Fruit fly (Drosophila melanogaster): ENCODE data around the gene Cyp9f3.

DNA sequence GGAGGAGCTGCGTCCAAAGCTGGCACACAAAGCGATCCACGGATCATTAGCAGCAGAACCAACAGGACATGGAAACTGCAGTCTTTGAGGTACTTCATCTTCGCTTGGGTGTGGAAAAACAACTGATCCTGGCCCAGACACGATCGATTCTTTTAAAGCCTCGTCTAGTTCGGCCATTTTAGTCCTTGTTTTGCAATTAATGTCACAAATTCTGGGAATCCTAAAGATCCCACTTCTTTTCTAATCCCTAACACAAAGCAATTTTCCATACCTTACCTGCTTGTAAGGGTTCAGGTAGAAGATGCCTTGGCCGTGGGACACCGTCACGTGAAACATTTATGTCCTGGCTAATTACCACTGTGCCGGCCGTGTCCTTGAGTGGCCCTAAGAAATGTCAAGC is 16.2 kb downstream of the Cyp9f3 start, which contains the start of gene CG10035:
- TF ChIP-seq CG17829 (tag; optimal IDR thresholded peaks at IDR 0.05): no peak
- TF ChIP-seq hkb (optimal IDR thresholded peaks at IDR 0.05): no peak
- TF ChIP-seq hkb (GFP tag; IDR thresholded peaks at IDR 0.05): no peak
- TF ChIP-seq danr (GFP tag; IDR thresholded peaks at IDR 0.05): no peak
- TF ChIP-seq CG6854 (GFP tag; optimal IDR thresholded peaks at IDR 0.05): no peak
- TF ChIP-seq CG6175 (GFP tag; IDR thresholded peaks at IDR 0.05): no peak
- no peak for TF ChIP-seq Sox100B (GFP tag; optimal IDR thresholded peaks at IDR 0.05)
- TF ChIP-seq Fer3 (tag; optimal IDR thresholded peaks at IDR 0.05): no peak

All from whole organism, embryonic.